Worm (Caenorhabditis elegans) whole organism, young adult: ENCODE measurements around the gene gmap-2.

ENCODE experiments used
- B0019.2 ChIP-seq: fragments of 200-800 bp; sonication (Bioruptor generic); conservative IDR thresholded peaks from 2 replicates; pipeline ENCODE4 v1.3.6; 2022; ENCODE audit warnings: missing genetic modification reagents, missing genetic modification characterization, missing compliant biosample characterization
- F49E8.2 ChIP-seq: sonication (generic microtip); optimal IDR thresholded peaks from 3 replicates; lab custom pipeline; 2017; ENCODE audit warnings: missing genetic modification characterization, mild to moderate bottlenecking, missing compliant biosample characterization, antibody characterized with exemption, moderate library complexity; ENCODE audit not compliant: insufficient read depth
- bed-1 ChIP-seq: fragments of 200-800 bp; sonication (Bioruptor generic); IDR thresholded peaks from 2 replicates; pipeline ENCODE4 v1.3.6; 2022; ENCODE audit warnings: missing genetic modification reagents, missing genetic modification characterization, missing compliant biosample characterization
- ets-4 ChIP-seq: fragments of 200-800 bp; sonication (Bioruptor generic); optimal IDR thresholded peaks from 2 replicates; lab custom pipeline; 2018; ENCODE audit warnings: mild to moderate bottlenecking, missing genetic modification characterization, missing compliant biosample characterization
- gei-17 ChIP-seq: fragments of 200-800 bp; sonication (Bioruptor generic); optimal IDR thresholded peaks from 2 replicates; lab custom pipeline; 2018; ENCODE audit warnings: mild to moderate bottlenecking, missing genetic modification characterization, missing compliant biosample characterization
- lag-1 ChIP-seq: fragments of 200-800 bp; sonication (Bioruptor generic); IDR thresholded peaks from 2 replicates; pipeline ENCODE4 v1.3.6; 2022; ENCODE audit warnings: missing genetic modification reagents, missing genetic modification characterization, missing compliant biosample characterization
- lsy-27 ChIP-seq: sonication (generic microtip); optimal IDR thresholded peaks from 2 replicates; lab custom pipeline; 2017; ENCODE audit warnings: missing genetic modification characterization, mild to moderate bottlenecking, missing compliant biosample characterization, antibody characterized with exemption, missing genotype, borderline replicate concordance; ENCODE audit not compliant: insufficient read depth
- nfya-1 ChIP-seq: sonication (generic microtip); optimal IDR thresholded peaks from 2 replicates; lab custom pipeline; 2017; ENCODE audit warnings: antibody characterized with exemption, missing compliant biosample characterization, missing genetic modification characterization, borderline replicate concordance; ENCODE audit not compliant: insufficient read depth
- sdz-38 ChIP-seq: sonication (generic microtip); optimal IDR thresholded peaks from 2 replicates; lab custom pipeline; 2016; ENCODE audit warnings: missing genotype, missing genetic modification characterization, missing compliant biosample characterization
- snpc-4 ChIP-seq, 5 experiments: fragments of 150-350 bp in 1 of 5; sonication (generic microtip) in 4 of 5; optimal IDR thresholded peaks; 2 replicates each; lab custom pipeline; 2014 to 2018; ENCODE audit warnings: missing genetic modification characterization in 5 of 5, missing biosample characterization in 3 of 5, antibody characterized with exemption in 2 of 5, mild to moderate bottlenecking in 2 of 5, missing compliant biosample characterization in 2 of 5, missing genotype in 2 of 5, moderate library complexity in 2 of 5, missing genetic modification reagents in 1 of 5
- unc-130 ChIP-seq: sonication (generic microtip); optimal IDR thresholded peaks from 2 replicates; lab custom pipeline; 2016; ENCODE audit warnings: missing genetic modification reagents, missing genetic modification characterization, missing compliant biosample characterization
- unc-62 ChIP-seq: fragments of 150-350 bp; optimal IDR thresholded peaks from 2 replicates; lab custom pipeline; 2014; ENCODE audit warnings: missing biosample characterization, missing genetic modification reagents, missing genetic modification characterization
- ztf-26 ChIP-seq: sonication (generic microtip); optimal IDR thresholded peaks from 2 replicates; lab custom pipeline; 2017; ENCODE audit warnings: missing genetic modification characterization, missing compliant biosample characterization

ce11 chrX:12982725-12983124 is 39.7 kb upstream of the gmap-2 start:
- TF ChIP-seq bed-1 (GFP tag; lab: Robert Waterston, UW) (no peak), unc-62 (GFP tag; lab: Kevin White, UChicago) (no peak), sdz-38 (no peak), lsy-27 (tag; lab: Kevin White, UChicago) (no peak), ztf-26 (no peak), gei-17 (no peak), lag-1 (GFP tag; lab: Robert Waterston, UW) (no peak), snpc-4 (GFP tag; optimal IDR thresholded peaks at IDR 0.05; lab: Kevin White, UChicago) (no peak), snpc-4 (tag; optimal IDR thresholded peaks at IDR 0.05; lab: Kevin White, UChicago) (no peak), F49E8.2 (tag; lab: Kevin White, UChicago) (no peak), B0019.2 (GFP tag; lab: Robert Waterston, UW) (no peak), nfya-1 (tag; lab: Kevin White, UChicago) (no peak), ets-4 (GFP tag; lab: Kevin White, UChicago) (no peak), unc-130 (GFP tag; lab: Kevin White, UChicago) (no peak)
